Worm (Caenorhabditis elegans) whole organism, L1 larva: Measurements from ENCODE around the gene miro-1.
A peak's percentile ranks its signal among the peaks of the same experiment; 100 is the strongest.

Experiments
- F16B12.6 ChIP-seq: fragments of 150-350 bp; optimal IDR thresholded peaks from 2 replicates; lab custom pipeline; 2014; ENCODE audit warnings: missing biosample characterization, missing genetic modification characterization
- blmp-1 ChIP-seq: fragments of 150-350 bp; optimal IDR thresholded peaks from 2 replicates; lab custom pipeline; 2014; ENCODE audit warnings: missing biosample characterization, missing genetic modification characterization
- ceh-8 ChIP-seq: fragments of 200-800 bp; sonication (Bioruptor generic); optimal IDR thresholded peaks from 2 replicates; lab custom pipeline; 2018; ENCODE audit warnings: mild to moderate bottlenecking, missing genetic modification characterization, moderate library complexity, missing compliant biosample characterization
- ceh-82 ChIP-seq, 3 experiments: fragments of 150-350 bp in 1 of 3; sonication (generic microtip) in 2 of 3; optimal IDR thresholded peaks; 2 replicates each; lab custom pipeline; 2014 to 2017; ENCODE audit warnings: missing biosample characterization in 3 of 3, missing genetic modification characterization in 3 of 3
- ceh-88 ChIP-seq: fragments of 200-800 bp; sonication (Bioruptor generic); IDR thresholded peaks from 2 replicates; pipeline ENCODE4 v1.3.6; 2022; ENCODE audit warnings: missing genetic modification characterization, missing compliant biosample characterization
- ceh-90 ChIP-seq: sonication (generic microtip); optimal IDR thresholded peaks from 2 replicates; lab custom pipeline; 2016; ENCODE audit warnings: missing genetic modification characterization, missing compliant biosample characterization
- dpl-1 ChIP-seq, 3 experiments: fragments of 150-350 bp in 2 of 3; sonication (generic microtip) in 1 of 3; optimal IDR thresholded peaks; 2 replicates each; lab custom pipeline; 2014 to 2017; ENCODE audit warnings: missing biosample characterization in 3 of 3, missing genetic modification characterization in 3 of 3, missing genetic modification reagents in 3 of 3
- dsc-1 ChIP-seq: sonication (generic microtip); optimal IDR thresholded peaks from 2 replicates; lab custom pipeline; 2016; ENCODE audit warnings: mild to moderate bottlenecking, missing genetic modification characterization, missing compliant biosample characterization
- efl-1 ChIP-seq, 4 experiments: fragments of 150-350 bp; optimal IDR thresholded peaks in 3 of 4; peaks in 1 of 4; 1 replicate in 1 of 4; 2 replicates in 3 of 4; lab custom pipeline; 2014; ENCODE audit warnings: missing biosample characterization in 2 of 4, missing genetic modification characterization in 2 of 4, missing genetic modification reagents in 2 of 4
- egl-13 ChIP-seq: sonication (generic microtip); optimal IDR thresholded peaks from 2 replicates; lab custom pipeline; 2016; ENCODE audit warnings: missing genotype, missing genetic modification reagents, missing genetic modification characterization, missing compliant biosample characterization
- elt-2 ChIP-seq: sonication (generic microtip); optimal IDR thresholded peaks from 2 replicates; lab custom pipeline; 2016; ENCODE audit warnings: missing genetic modification characterization, mild to moderate bottlenecking, inconsistent platforms, missing compliant biosample characterization, missing genetic modification reagents
- elt-3 ChIP-seq, 6 experiments: fragments of 150-350 bp in 1 of 6; sonication (generic microtip); optimal IDR thresholded peaks; 2 replicates each; lab custom pipeline; 2017 to 2018; ENCODE audit warnings: missing biosample characterization in 6 of 6, missing genetic modification characterization in 6 of 6, inconsistent platforms in 1 of 6
- fkh-10 ChIP-seq: sonication (generic microtip); optimal IDR thresholded peaks from 2 replicates; lab custom pipeline; 2017; ENCODE audit warnings: missing biosample characterization, missing genetic modification reagents, missing genetic modification characterization
- fkh-4 ChIP-seq: sonication (generic microtip); optimal IDR thresholded peaks from 2 replicates; lab custom pipeline; 2016; ENCODE audit warnings: missing compliant biosample characterization, missing genetic modification characterization, borderline replicate concordance
- grh-1 ChIP-seq: fragments of 200-800 bp; sonication (Bioruptor generic); IDR thresholded peaks from 2 replicates; pipeline ENCODE4 v1.3.6; 2022; ENCODE audit warnings: missing genetic modification reagents, missing genetic modification characterization, missing compliant biosample characterization
- isw-1 ChIP-seq: fragments of 200-800 bp; sonication (Bioruptor generic); IDR thresholded peaks from 2 replicates; pipeline ENCODE4 v1.3.6; 2022; ENCODE audit warnings: missing genetic modification characterization, missing compliant biosample characterization
- jun-1 ChIP-seq: fragments of 150-350 bp; optimal IDR thresholded peaks from 2 replicates; lab custom pipeline; 2014; ENCODE audit warnings: missing biosample characterization, missing genetic modification reagents, missing genetic modification characterization
- lin-13 ChIP-seq: fragments of 150-350 bp; optimal IDR thresholded peaks from 2 replicates; lab custom pipeline; 2014; ENCODE audit warnings: missing biosample characterization, missing genetic modification reagents, missing genetic modification characterization
- lin-14 ChIP-seq: fragments of 200-800 bp; sonication (Bioruptor generic); optimal IDR thresholded peaks from 2 replicates; lab custom pipeline; 2018; ENCODE audit warnings: mild to moderate bottlenecking, missing genetic modification characterization, moderate library complexity, missing compliant biosample characterization
- lin-15B ChIP-seq: fragments of 150-350 bp; sonication (generic microtip); optimal IDR thresholded peaks from 3 replicates; lab custom pipeline; 2014; ENCODE audit warnings: missing biosample characterization, missing genetic modification characterization
- lin-35 ChIP-seq, 2 experiments: fragments of 150-350 bp; optimal IDR thresholded peaks; 2 replicates each; lab custom pipeline; 2014; ENCODE audit warnings: missing biosample characterization in 2 of 2, missing genetic modification characterization in 2 of 2, missing genetic modification reagents in 2 of 2
- lir-3 ChIP-seq: sonication (generic microtip); optimal IDR thresholded peaks from 2 replicates; lab custom pipeline; 2016; ENCODE audit warnings: mild to moderate bottlenecking, missing genetic modification characterization, moderate library complexity, missing compliant biosample characterization; ENCODE audit not compliant: poor library complexity
- lsy-2 ChIP-seq, 2 experiments: fragments of 150-350 bp; optimal IDR thresholded peaks; 2 replicates each; lab custom pipeline; 2014; ENCODE audit warnings: missing biosample characterization in 2 of 2, missing genetic modification characterization in 2 of 2
- mab-9 ChIP-seq: fragments of 200-800 bp; sonication (Bioruptor generic); IDR thresholded peaks from 2 replicates; pipeline ENCODE4 v1.3.6; 2022; ENCODE audit warnings: missing genetic modification reagents, missing genetic modification characterization, missing compliant biosample characterization
- mef-2 ChIP-seq: fragments of 150-350 bp; optimal IDR thresholded peaks from 2 replicates; lab custom pipeline; 2014; ENCODE audit warnings: missing biosample characterization, missing genetic modification characterization
- mep-1 ChIP-seq: fragments of 150-350 bp; optimal IDR thresholded peaks from 2 replicates; lab custom pipeline; 2014; ENCODE audit warnings: missing biosample characterization, missing genetic modification characterization
- nhr-11 ChIP-seq: fragments of 150-350 bp; optimal IDR thresholded peaks from 2 replicates; lab custom pipeline; 2014; ENCODE audit warnings: missing biosample characterization, missing genetic modification characterization
- nhr-19 ChIP-seq: fragments of 200-800 bp; sonication (Bioruptor generic); conservative IDR thresholded peaks from 2 replicates; pipeline ENCODE4 v1.3.6; 2022; ENCODE audit warnings: missing genetic modification characterization, missing compliant biosample characterization
- nhr-20 ChIP-seq: sonication (generic microtip); optimal IDR thresholded peaks from 2 replicates; lab custom pipeline; 2016; ENCODE audit warnings: mild to moderate bottlenecking, missing genetic modification characterization, missing compliant biosample characterization
- nhr-237 ChIP-seq: fragments of 150-350 bp; optimal IDR thresholded peaks from 2 replicates; lab custom pipeline; 2014; ENCODE audit warnings: missing biosample characterization, missing genetic modification characterization
- nhr-47 ChIP-seq: sonication (generic microtip); optimal IDR thresholded peaks from 2 replicates; lab custom pipeline; 2016; ENCODE audit warnings: mild to moderate bottlenecking, missing genetic modification characterization, moderate library complexity, missing compliant biosample characterization
- nhr-71 ChIP-seq: sonication (generic microtip); optimal IDR thresholded peaks from 2 replicates; lab custom pipeline; 2016; ENCODE audit warnings: mild to moderate bottlenecking, missing genetic modification characterization, moderate library complexity, missing compliant biosample characterization
- nhr-90 ChIP-seq: sonication (generic microtip); optimal IDR thresholded peaks from 2 replicates; lab custom pipeline; 2016; ENCODE audit warnings: mild to moderate bottlenecking, missing genetic modification characterization, missing compliant biosample characterization; ENCODE audit not compliant: poor library complexity
- pax-3 ChIP-seq: fragments of 200-800 bp; sonication (Bioruptor generic); optimal IDR thresholded peaks from 2 replicates; lab custom pipeline; 2018; ENCODE audit warnings: mild to moderate bottlenecking, missing genetic modification characterization, moderate library complexity, missing compliant biosample characterization
- skn-1 ChIP-seq: fragments of 150-350 bp; optimal IDR thresholded peaks from 2 replicates; lab custom pipeline; 2014; ENCODE audit warnings: missing biosample characterization, missing genetic modification characterization
- snu-23 ChIP-seq: sonication (generic microtip); optimal IDR thresholded peaks from 2 replicates; lab custom pipeline; 2016; ENCODE audit warnings: missing genetic modification characterization, missing compliant biosample characterization
- sox-4 ChIP-seq: sonication (generic microtip); optimal IDR thresholded peaks from 2 replicates; lab custom pipeline; 2016; ENCODE audit warnings: missing genetic modification characterization, missing compliant biosample characterization
- swsn-7 ChIP-seq: sonication (generic microtip); optimal IDR thresholded peaks from 2 replicates; lab custom pipeline; 2016; ENCODE audit warnings: missing genetic modification characterization, missing compliant biosample characterization
- tbx-2 ChIP-seq: sonication (generic microtip); optimal IDR thresholded peaks from 2 replicates; lab custom pipeline; 2016; ENCODE audit warnings: missing genetic modification characterization, missing compliant biosample characterization
- unc-30 ChIP-seq: sonication (generic microtip); optimal IDR thresholded peaks from 2 replicates; lab custom pipeline; 2017; ENCODE audit warnings: missing biosample characterization, missing genetic modification characterization
- unc-86 ChIP-seq: sonication (generic microtip); optimal IDR thresholded peaks from 2 replicates; lab custom pipeline; 2016; ENCODE audit warnings: missing genetic modification characterization, missing compliant biosample characterization
- unc-98 ChIP-seq: fragments of 200-800 bp; sonication (Bioruptor generic); IDR thresholded peaks from 2 replicates; pipeline ENCODE4 v1.3.6; 2022; ENCODE audit warnings: missing genetic modification characterization, missing compliant biosample characterization
- xbp-1 ChIP-seq: sonication (generic microtip); optimal IDR thresholded peaks from 2 replicates; lab custom pipeline; 2016; ENCODE audit warnings: missing genetic modification characterization, missing compliant biosample characterization
- zip-4 ChIP-seq: fragments of 200-800 bp; sonication (Bioruptor generic); optimal IDR thresholded peaks from 2 replicates; lab custom pipeline; 2018; ENCODE audit warnings: mild to moderate bottlenecking, missing genetic modification characterization, moderate library complexity, missing compliant biosample characterization
- ztf-11 ChIP-seq, 2 experiments: sonication (generic microtip); optimal IDR thresholded peaks; 2 replicates each; lab custom pipeline; 2016 to 2017; ENCODE audit warnings: missing genetic modification characterization in 2 of 2, missing biosample characterization in 1 of 2, missing compliant biosample characterization in 1 of 2
- ztf-4 ChIP-seq: fragments of 150-350 bp; optimal IDR thresholded peaks from 2 replicates; lab custom pipeline; 2014; ENCODE audit warnings: missing biosample characterization, missing genetic modification characterization

Gene miro-1

ce11 chrIV:4742480-4742879 lies 26.9 kb upstream of the miro-1 start:
- TF ChIP-seq F16B12.6 (tag; lab: Kevin White, UChicago) (no peak), efl-1 (optimal IDR thresholded peaks at IDR 0.05; lab: Kevin White, UChicago) (no peak), efl-1 (GFP tag; optimal IDR thresholded peaks at IDR 0.05 in 1 of 2; lab: Kevin White, UChicago) (peak in 1 of 2 experiments; percentile 91), lin-14 (no peak), mef-2 (tag; lab: Kevin White, UChicago) (no peak), pax-3 (tag; lab: Kevin White, UChicago) (no peak), unc-86 (no peak), xbp-1 (tag; lab: Kevin White, UChicago) (no peak), dsc-1 (no peak)

- TF ChIP-seq nhr-237 (tag; lab: Kevin White, UChicago) (no peak), egl-13 (tag; lab: Kevin White, UChicago) (no peak), unc-30 (tag; lab: Kevin White, UChicago) (no peak), lir-3 (tag; lab: Kevin White, UChicago) (no peak)
Observed at ce11 chrIV:4737258-4737657, 21.7 kb upstream of the miro-1 start, which contains the start of gene fbxb-78. fbxb-78 (plus strand) TSS chrIV:4737558.

ce11 chrIV:4727935-4728334 lies 12.3 kb upstream of the miro-1 start:
- TF ChIP-seq lin-15B (peak; percentile 61), ceh-90 (tag; lab: Kevin White, UChicago) (peak; percentile 64), ceh-88 (peak; percentile 100), lin-13 (GFP tag; lab: Kevin White, UChicago) (peak; percentile 39), lin-14 (peak; percentile 91), snu-23 (GFP tag; lab: Kevin White, UChicago) (peak; percentile 89), elt-3 (tag; optimal IDR thresholded peaks at IDR 0.05; lab: Kevin White, UChicago) (peak in 1 of 6 experiments; percentile 61), swsn-7 (peak; percentile 90), dpl-1 (GFP tag; optimal IDR thresholded peaks at IDR 0.05; lab: Kevin White, UChicago) (peak; percentile 58 to 73 (median 73)), ceh-8 (GFP tag; lab: Kevin White, UChicago) (peak; percentile 82), unc-98 (GFP tag; lab: Robert Waterston, UW) (peak; percentile 99), efl-1 (optimal IDR thresholded peaks at IDR 0.05; lab: Kevin White, UChicago) (peak; percentile 76 to 80), efl-1 (GFP tag; optimal IDR thresholded peaks at IDR 0.05 in 1 of 2; lab: Kevin White, UChicago) (peak; percentile 64 to 97), grh-1 (GFP tag; lab: Robert Waterston, UW) (peak; percentile 99), ztf-11 (tag; optimal IDR thresholded peaks at IDR 0.05; lab: Kevin White, UChicago) (peak in 1 of 2 experiments; percentile 75), ceh-82 (tag; optimal IDR thresholded peaks at IDR 0.05; lab: Kevin White, UChicago) (peak; percentile 36 to 44 (median 40)), isw-1 (GFP tag; lab: Robert Waterston, UW) (peak; percentile 99), nhr-19 (GFP tag; lab: Robert Waterston, UW) (peak; percentile 100), lir-3 (tag; lab: Kevin White, UChicago) (peak; percentile 84), dsc-1 (peak; percentile 93), unc-86 (peak; percentile 89), jun-1 (tag; lab: Kevin White, UChicago) (peak; percentile 64), fkh-10 (peak; percentile 4), nhr-11 (tag; lab: Kevin White, UChicago) (peak; percentile 28), tbx-2 (tag; lab: Kevin White, UChicago) (peak; percentile 92), nhr-20 (tag; lab: Kevin White, UChicago) (peak; percentile 93), pax-3 (tag; lab: Kevin White, UChicago) (peak; percentile 89), lsy-2 (tag; optimal IDR thresholded peaks at IDR 0.05; lab: Kevin White, UChicago) (peak; percentile 97 to 98), mab-9 (GFP tag; lab: Robert Waterston, UW) (peak; percentile 98), lin-35 (GFP tag; optimal IDR thresholded peaks at IDR 0.05; lab: Kevin White, UChicago) (peak; percentile 9 to 67), zip-4 (GFP tag; lab: Kevin White, UChicago) (peak; percentile 56), nhr-71 (tag; lab: Kevin White, UChicago) (peak; percentile 97), blmp-1 (tag; lab: Kevin White, UChicago) (peak; percentile 3), F16B12.6 (tag; lab: Kevin White, UChicago) (peak; percentile 74), elt-2 (tag; lab: Kevin White, UChicago) (peak; percentile 51), fkh-4 (peak; percentile 82), mep-1 (tag; lab: Kevin White, UChicago) (peak; percentile 63), skn-1 (tag; lab: Kevin White, UChicago) (peak; percentile 9), nhr-90 (peak; percentile 94), egl-13 (tag; lab: Kevin White, UChicago) (peak; percentile 84), ztf-4 (peak; percentile 7), nhr-47 (tag; lab: Kevin White, UChicago) (peak; percentile 98), sox-4 (peak; percentile 82)
